Worm (Caenorhabditis elegans) whole organism, young adult: ENCODE measurements around the gene oig-4.

ENCODE experiments used
- aptf-3 ChIP-seq: fragments of 200-800 bp; sonication (Bioruptor generic); IDR thresholded peaks from 2 replicates; pipeline ENCODE4 v1.3.6; 2022; ENCODE audit warnings: missing genetic modification characterization, missing compliant biosample characterization
- fkh-3 ChIP-seq: sonication (generic microtip); optimal IDR thresholded peaks from 2 replicates; lab custom pipeline; 2016; ENCODE audit warnings: mild to moderate bottlenecking, missing genetic modification characterization, missing compliant biosample characterization
- madf-8 ChIP-seq: fragments of 200-800 bp; sonication (Bioruptor generic); conservative IDR thresholded peaks from 2 replicates; pipeline ENCODE4 v1.3.6; 2022; ENCODE audit warnings: missing genetic modification reagents, missing genetic modification characterization, missing compliant biosample characterization
- pha-4 ChIP-seq: fragments of 150-350 bp; sonication (generic microtip); optimal IDR thresholded peaks from 2 replicates; lab custom pipeline; 2014; ENCODE audit warnings: missing biosample characterization, missing genetic modification reagents, missing genetic modification characterization
- snpc-1.3 ChIP-seq: sonication (generic microtip); optimal IDR thresholded peaks from 2 replicates; lab custom pipeline; 2017; ENCODE audit warnings: missing genetic modification characterization, mild to moderate bottlenecking, missing compliant biosample characterization, antibody characterized with exemption, moderate library complexity, missing genotype, missing genetic modification reagents; ENCODE audit not compliant: insufficient read depth

DNA sequence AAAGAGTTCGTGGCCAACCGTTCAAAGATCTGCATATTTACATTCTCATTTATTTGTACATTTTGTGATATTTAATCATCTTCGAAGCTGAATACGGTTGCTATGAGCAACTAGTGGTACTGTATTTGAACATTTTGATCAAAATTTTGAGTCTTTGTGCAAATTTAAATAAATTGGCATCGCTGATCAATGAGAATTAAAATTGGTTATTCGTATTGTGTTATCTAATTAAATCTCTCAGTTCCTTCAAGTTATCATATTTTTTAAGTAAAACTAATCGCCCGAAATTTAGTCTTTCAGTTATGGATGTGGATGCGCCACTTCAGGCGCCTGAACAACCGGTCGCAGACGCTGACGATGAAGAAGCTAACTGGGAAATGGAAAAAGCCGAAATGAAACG, 14.0 kb upstream of the oig-4 start, which contains the start of gene npp-21:
- TF ChIP-seq fkh-3 (tag; lab: Kevin White, UChicago) = no peak
- TF ChIP-seq snpc-1.3 (tag; lab: Kevin White, UChicago) = no peak
- TF ChIP-seq madf-8 (GFP tag; lab: Robert Waterston, UW) = no peak
- TF ChIP-seq pha-4 = no peak
- no peak for TF ChIP-seq aptf-3 (GFP tag; lab: Robert Waterston, UW)
